Worm (Caenorhabditis elegans): ENCODE data around the gene F20D6.9.

The F20D6.9 gene

ce11 chrV:8169150-8169549 is 8.1 kb downstream of the F20D6.9 start:
- no peak for TF ChIP-seq unc-30 (tag; optimal IDR thresholded peaks at IDR 0.05)
- TF ChIP-seq nhr-20 (tag; optimal IDR thresholded peaks at IDR 0.05): no peak
- no peak for TF ChIP-seq ces-1 (GFP tag; optimal IDR thresholded peaks at IDR 0.05)
- no peak for TF ChIP-seq mab-9 (GFP tag; IDR thresholded peaks at IDR 0.05)
- TF ChIP-seq vab-15 (tag; optimal IDR thresholded peaks at IDR 0.05): no peak
- no peak for TF ChIP-seq xbp-1 (tag; optimal IDR thresholded peaks at IDR 0.05)
- no peak for TF ChIP-seq unc-98 (GFP tag; IDR thresholded peaks at IDR 0.05)
- TF ChIP-seq pqm-1 (tag; optimal IDR thresholded peaks at IDR 0.05): no peak
- TF ChIP-seq unc-62 (GFP tag; optimal IDR thresholded peaks at IDR 0.05): no peak
- peak; percentile 19 for TF ChIP-seq fkh-4 (tag; optimal IDR thresholded peaks at IDR 0.05; ENCODE audit: borderline replicate concordance)
- no peak for TF ChIP-seq fos-1 (tag; optimal IDR thresholded peaks at IDR 0.05)
- TF ChIP-seq dsc-1 (tag; optimal IDR thresholded peaks at IDR 0.05): peak; percentile 27
- no peak for TF ChIP-seq tbx-2 (tag; optimal IDR thresholded peaks at IDR 0.05)
- no peak for TF ChIP-seq aha-1 (tag; optimal IDR thresholded peaks at IDR 0.05)
- no peak for TF ChIP-seq unc-130 (tag; optimal IDR thresholded peaks at IDR 0.05)
- no peak for TF ChIP-seq mdl-1 (tag; optimal IDR thresholded peaks at IDR 0.05)
- TF ChIP-seq F16B12.6 (tag; optimal IDR thresholded peaks at IDR 0.05): no peak
- TF ChIP-seq fkh-8 (tag; optimal IDR thresholded peaks at IDR 0.05): no peak
- TF ChIP-seq nhr-237 (tag; optimal IDR thresholded peaks at IDR 0.05): no peak
- no peak for TF ChIP-seq irx-1 (tag; optimal IDR thresholded peaks at IDR 0.05)
- no peak for TF ChIP-seq zag-1 (tag; optimal IDR thresholded peaks at IDR 0.05)
- no peak for TF ChIP-seq efl-1 (optimal IDR thresholded peaks at IDR 0.05)
- TF ChIP-seq efl-1 (GFP tag; optimal IDR thresholded peaks at IDR 0.05 in 1 of 2): no peak
- TF ChIP-seq egl-13 (tag; optimal IDR thresholded peaks at IDR 0.05): peak; percentile 9
- no peak for TF ChIP-seq lsy-2 (tag; optimal IDR thresholded peaks at IDR 0.05)
- peak; percentile 30 for TF ChIP-seq nhr-71 (tag; optimal IDR thresholded peaks at IDR 0.05)
- peak; percentile 63 for TF ChIP-seq unc-86 (tag; optimal IDR thresholded peaks at IDR 0.05)
- no peak for TF ChIP-seq mef-2 (tag; optimal IDR thresholded peaks at IDR 0.05)
- TF ChIP-seq nhr-90 (tag; optimal IDR thresholded peaks at IDR 0.05; ENCODE audit: poor library complexity): no peak
- TF ChIP-seq swsn-7 (tag; optimal IDR thresholded peaks at IDR 0.05): no peak
- no peak for TF ChIP-seq nhr-77 (tag; optimal IDR thresholded peaks at IDR 0.05)
- no peak for TF ChIP-seq zip-4 (GFP tag; optimal IDR thresholded peaks at IDR 0.05)
- TF ChIP-seq elt-2 (tag; optimal IDR thresholded peaks at IDR 0.05): no peak
- no peak for TF ChIP-seq sup-37 (GFP tag; optimal IDR thresholded peaks at IDR 0.05)
- no peak for TF ChIP-seq egl-27 (tag; optimal IDR thresholded peaks at IDR 0.05)
- no peak for TF ChIP-seq jun-1 (tag; optimal IDR thresholded peaks at IDR 0.05)
- no peak for TF ChIP-seq ztf-11 (tag; optimal IDR thresholded peaks at IDR 0.05)
- no peak for TF ChIP-seq ceh-63 (GFP tag; optimal IDR thresholded peaks at IDR 0.05)
- no peak for TF ChIP-seq lin-15B (tag; optimal IDR thresholded peaks at IDR 0.05)
- no peak for TF ChIP-seq lin-39 (tag; optimal IDR thresholded peaks at IDR 0.05)
- TF ChIP-seq hlh-4 (tag; optimal IDR thresholded peaks at IDR 0.05): no peak
- TF ChIP-seq hlh-17 (GFP tag; optimal IDR thresholded peaks at IDR 0.05; ENCODE audit: borderline replicate concordance): no peak
- no peak for TF ChIP-seq sox-4 (tag; optimal IDR thresholded peaks at IDR 0.05)
- no peak for TF ChIP-seq fkh-10 (GFP tag; optimal IDR thresholded peaks at IDR 0.05)

DNA sequence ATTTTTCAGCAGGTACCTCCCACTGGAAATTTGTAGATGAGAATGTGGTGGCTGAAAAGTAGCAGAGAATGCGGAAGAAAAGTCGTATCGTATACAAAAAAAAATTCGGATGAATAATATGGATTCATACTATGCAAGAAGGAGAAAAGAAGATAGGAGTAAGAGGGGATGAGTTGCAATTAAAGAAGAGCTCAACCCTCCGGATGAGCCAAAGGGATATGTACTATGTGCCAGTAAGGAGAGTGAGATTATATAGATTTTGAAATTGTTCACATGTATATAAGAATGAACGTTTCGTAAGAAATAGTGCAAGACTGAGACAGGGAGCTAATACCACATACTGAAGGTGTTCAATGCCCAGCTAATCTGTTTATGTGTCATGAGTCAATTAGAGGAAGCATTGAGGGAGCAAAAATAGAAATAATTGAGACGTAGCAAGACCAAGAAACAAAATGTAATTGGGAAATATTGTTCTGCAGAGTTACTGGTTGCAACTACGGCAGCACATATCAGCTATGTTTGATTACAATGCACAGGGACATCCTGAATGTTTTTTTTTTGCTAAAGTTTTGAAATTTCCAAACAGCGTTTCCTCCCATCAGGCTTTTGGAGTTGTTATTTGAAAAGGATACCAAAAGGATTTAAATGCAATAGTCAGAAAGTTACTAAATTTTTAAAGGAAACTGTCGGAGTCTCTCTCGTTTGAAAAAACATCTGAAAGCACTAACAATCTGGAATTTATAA is 8.9 kb downstream of the F20D6.9 start, which contains the start of gene F20D6.8:
F20D6.8 (minus strand) TSS at position 51 of the 744 bp plus-strand sequence.
- peak; percentile 80 for TF ChIP-seq dsc-1 (tag; optimal IDR thresholded peaks at IDR 0.05)
- TF ChIP-seq jun-1 (tag; optimal IDR thresholded peaks at IDR 0.05): no peak
- TF ChIP-seq sox-4 (tag; optimal IDR thresholded peaks at IDR 0.05): no peak
- TF ChIP-seq C16A3.4 (tag; optimal IDR thresholded peaks at IDR 0.05): no peak
- no peak for TF ChIP-seq ama-1 (optimal IDR thresholded peaks at IDR 0.05)
- TF ChIP-seq fkh-4 (tag; optimal IDR thresholded peaks at IDR 0.05; ENCODE audit: borderline replicate concordance): no peak
- TF ChIP-seq elt-3 (tag; optimal IDR thresholded peaks at IDR 0.05): no peak
